Fruit fly (Drosophila melanogaster): ENCODE measurements around the gene Epg5.

The Epg5 gene

DNA sequence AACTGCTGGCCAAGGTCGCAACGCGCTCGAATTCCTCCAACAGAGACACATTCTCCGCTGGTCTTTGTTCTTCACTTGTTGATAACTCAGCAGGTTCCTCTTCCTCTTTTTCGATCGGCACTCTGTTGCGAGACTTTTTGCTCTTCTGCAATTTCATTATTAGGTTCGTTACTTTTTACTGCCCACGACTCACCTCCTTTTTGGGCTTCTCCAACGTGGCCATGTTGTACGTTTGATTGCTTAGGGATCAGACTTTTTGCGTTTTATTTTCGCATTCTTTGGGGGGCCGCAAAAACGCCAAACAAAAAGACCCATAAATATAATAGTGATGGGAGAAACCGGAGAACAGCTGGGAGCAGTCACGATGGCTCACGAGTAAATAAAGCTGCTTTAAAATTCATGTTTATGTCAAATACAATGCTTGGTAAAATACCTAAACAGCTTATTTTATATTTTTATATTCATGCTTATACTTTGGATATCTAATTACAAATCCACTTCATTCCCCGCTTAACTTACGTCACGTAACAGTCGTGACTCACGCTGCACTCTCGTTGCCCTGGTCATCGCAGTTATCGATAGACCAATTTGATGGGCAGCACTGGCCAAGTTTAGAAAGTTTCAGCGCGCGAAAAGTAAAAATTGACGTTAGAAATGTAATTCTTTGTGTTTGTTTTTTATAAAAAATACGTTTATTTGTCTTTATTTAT is at the start of gene Epg5:
TSS of gene Epg5 (minus strand) at position 326 of the 710 bp plus-strand sequence.
- TF ChIP-seq cic (GFP tag; optimal IDR thresholded peaks at IDR 0.05), result peak; percentile 17
- TF ChIP-seq toe (GFP tag; optimal IDR thresholded peaks at IDR 0.05), result peak; percentile 87
- peak; percentile 66 for TF ChIP-seq Mnt (GFP tag; optimal IDR thresholded peaks at IDR 0.05)
- TF ChIP-seq CG14711 (tag; optimal IDR thresholded peaks at IDR 0.05), result peak; percentile 64
- TF ChIP-seq CG12768 (GFP tag; optimal IDR thresholded peaks at IDR 0.05), result peak; percentile 47
- TF ChIP-seq CG11617 (GFP tag; optimal IDR thresholded peaks at IDR 0.05), result peak; percentile 70
- peak; percentile 45 for TF ChIP-seq pad (GFP tag; optimal IDR thresholded peaks at IDR 0.05)
- peak; percentile 78 for TF ChIP-seq CG5204 (GFP tag; optimal IDR thresholded peaks at IDR 0.05)
- TF ChIP-seq CG7045 (GFP tag; optimal IDR thresholded peaks at IDR 0.05), result peak; percentile 71
- peak; percentile 16 for TF ChIP-seq Clk (GFP tag; optimal IDR thresholded peaks at IDR 0.05)
- peak; percentile 59 for TF ChIP-seq tj (GFP tag; optimal IDR thresholded peaks at IDR 0.05)
- TF ChIP-seq ovo (GFP tag; optimal IDR thresholded peaks at IDR 0.05), result peak; percentile 26
- TF ChIP-seq CG1620 (GFP tag; optimal IDR thresholded peaks at IDR 0.05), result peak; percentile 80
- TF ChIP-seq Crg-1 (GFP tag; optimal IDR thresholded peaks at IDR 0.05), result peak; percentile 76
- peak; percentile 75 for TF ChIP-seq Hr96 (GFP tag; optimal IDR thresholded peaks at IDR 0.05)
- TF ChIP-seq CG33017 (tag; optimal IDR thresholded peaks at IDR 0.05), result peak; percentile 61
- no peak for TF ChIP-seq kay (GFP tag; ENCODE audit: borderline replicate concordance)
- peak; percentile 78 for TF ChIP-seq bab1 (GFP tag; optimal IDR thresholded peaks at IDR 0.05)
- peak; percentile 65 for TF ChIP-seq CG7101 (tag; optimal IDR thresholded peaks at IDR 0.05)
- no peak for TF ChIP-seq cnc (optimal IDR thresholded peaks at IDR 0.05)

DNA sequence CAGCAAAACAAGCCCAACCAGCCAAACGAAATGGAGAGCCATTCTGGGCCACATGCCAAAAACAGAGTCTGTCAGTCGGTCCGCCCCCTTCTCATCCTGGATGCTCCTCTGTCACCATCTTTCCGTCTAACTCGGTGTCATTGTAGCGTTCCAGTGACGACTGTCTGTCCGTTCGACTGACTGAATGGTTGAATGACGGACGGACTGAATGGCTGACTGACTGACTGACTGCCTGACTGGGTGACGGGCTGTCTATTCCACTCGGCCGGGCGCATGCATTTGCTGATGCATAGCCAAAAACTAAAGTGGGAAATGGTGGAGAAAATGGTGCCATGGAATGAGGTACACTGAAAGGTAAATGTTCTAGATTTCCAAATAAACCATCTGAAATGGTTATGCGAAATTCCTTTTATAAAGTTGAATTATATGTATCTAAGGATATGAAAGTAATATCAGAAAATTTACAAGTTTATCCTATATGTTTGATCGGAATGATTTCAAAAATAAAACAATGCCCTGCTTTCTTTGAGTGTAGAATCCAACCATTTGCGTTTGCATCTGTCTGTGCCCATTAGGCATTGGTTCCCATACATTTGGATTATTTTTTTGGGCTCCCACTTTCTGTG is 45.7 kb upstream of the Epg5 start:
- TF ChIP-seq kay (GFP tag; ENCODE audit: borderline replicate concordance) (no peak), ovo (GFP tag; optimal IDR thresholded peaks at IDR 0.05) (no peak), CG5204 (GFP tag; optimal IDR thresholded peaks at IDR 0.05) (no peak), CG7045 (GFP tag; optimal IDR thresholded peaks at IDR 0.05) (no peak), cic (GFP tag; optimal IDR thresholded peaks at IDR 0.05) (no peak), toe (GFP tag; optimal IDR thresholded peaks at IDR 0.05) (no peak), CG11617 (GFP tag; optimal IDR thresholded peaks at IDR 0.05) (no peak), CG33017 (tag; optimal IDR thresholded peaks at IDR 0.05) (no peak)

DNA sequence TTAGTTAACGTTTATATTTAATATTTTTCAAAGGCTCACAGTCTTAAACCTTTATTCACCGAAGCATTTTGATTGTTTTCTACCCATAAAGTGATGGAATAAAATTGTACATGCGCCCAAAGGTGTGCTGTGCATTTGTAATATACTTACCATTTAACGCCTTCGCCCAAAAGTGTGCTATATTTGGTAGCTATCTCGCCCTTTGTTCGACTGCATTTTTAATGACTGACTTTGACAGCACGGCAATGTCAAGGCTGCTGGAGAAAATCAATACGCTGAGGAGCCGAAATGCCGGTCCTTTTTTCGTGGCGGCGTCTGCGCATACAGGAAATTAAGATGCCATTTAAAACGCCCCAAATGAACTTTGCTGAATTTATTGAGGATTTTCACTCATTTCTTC is 40.1 kb upstream of the Epg5 start:
- no peak for TF ChIP-seq Clk (GFP tag; optimal IDR thresholded peaks at IDR 0.05)

dm6 chr3R:18796256-18796655 is 37.6 kb upstream of the Epg5 start:
- TF ChIP-seq CG7101 (tag; optimal IDR thresholded peaks at IDR 0.05) (no peak), CG5204 (GFP tag; optimal IDR thresholded peaks at IDR 0.05) (no peak), tj (GFP tag; optimal IDR thresholded peaks at IDR 0.05) (no peak), cic (GFP tag; optimal IDR thresholded peaks at IDR 0.05) (no peak), kay (GFP tag; ENCODE audit: borderline replicate concordance) (no peak), cnc (optimal IDR thresholded peaks at IDR 0.05) (no peak), CG33017 (tag; optimal IDR thresholded peaks at IDR 0.05) (no peak), CG1620 (GFP tag; optimal IDR thresholded peaks at IDR 0.05) (no peak), pad (GFP tag; optimal IDR thresholded peaks at IDR 0.05) (no peak), Clk (GFP tag; optimal IDR thresholded peaks at IDR 0.05) (no peak), toe (GFP tag; optimal IDR thresholded peaks at IDR 0.05) (no peak), Crg-1 (GFP tag; optimal IDR thresholded peaks at IDR 0.05) (no peak), bab1 (GFP tag; optimal IDR thresholded peaks at IDR 0.05) (no peak), Mnt (GFP tag; optimal IDR thresholded peaks at IDR 0.05) (no peak), ovo (GFP tag; optimal IDR thresholded peaks at IDR 0.05) (no peak), CG7045 (GFP tag; optimal IDR thresholded peaks at IDR 0.05) (no peak)

- TF ChIP-seq CG33017 (tag; optimal IDR thresholded peaks at IDR 0.05), result no peak
- peak; percentile 64 for TF ChIP-seq kay (GFP tag; ENCODE audit: borderline replicate concordance)
Measured at dm6 chr3R:18795000-18795810, 36.5 kb upstream of the Epg5 start, which contains the start of gene CG7720. CG7720 (minus strand) TSS chr3R:18795169.

- TF ChIP-seq Mnt (GFP tag; optimal IDR thresholded peaks at IDR 0.05), result no peak
Measured at dm6 chr3R:18794051-18794450, 35.4 kb upstream of the Epg5 start.

dm6 chr3R:18790619-18791018 is 31.9 kb upstream of the Epg5 start:
- TF ChIP-seq CG1620 (GFP tag; optimal IDR thresholded peaks at IDR 0.05), result no peak
- TF ChIP-seq CG5204 (GFP tag; optimal IDR thresholded peaks at IDR 0.05), result no peak
- TF ChIP-seq Mnt (GFP tag; optimal IDR thresholded peaks at IDR 0.05), result no peak
- TF ChIP-seq CG12768 (GFP tag; optimal IDR thresholded peaks at IDR 0.05), result no peak
- no peak for TF ChIP-seq Crg-1 (GFP tag; optimal IDR thresholded peaks at IDR 0.05)
- TF ChIP-seq CG7045 (GFP tag; optimal IDR thresholded peaks at IDR 0.05), result no peak
- no peak for TF ChIP-seq kay (GFP tag; ENCODE audit: borderline replicate concordance)
- no peak for TF ChIP-seq CG11617 (GFP tag; optimal IDR thresholded peaks at IDR 0.05)
- no peak for TF ChIP-seq cic (GFP tag; optimal IDR thresholded peaks at IDR 0.05)
- TF ChIP-seq CG14711 (tag; optimal IDR thresholded peaks at IDR 0.05), result no peak
- no peak for TF ChIP-seq CG33017 (tag; optimal IDR thresholded peaks at IDR 0.05)
- no peak for TF ChIP-seq cnc (optimal IDR thresholded peaks at IDR 0.05)
- no peak for TF ChIP-seq CG7101 (tag; optimal IDR thresholded peaks at IDR 0.05)
